Worm (Caenorhabditis elegans) whole organism, young adult: ENCODE measurements around the gene wrt-1.

Source experiments
- B0019.2 ChIP-seq: fragments of 200-800 bp; sonication (Bioruptor generic); conservative IDR thresholded peaks from 2 replicates; pipeline ENCODE4 v1.3.6; 2022; ENCODE audit warnings: missing genetic modification reagents, missing genetic modification characterization, missing compliant biosample characterization
- B0035.1 ChIP-seq: sonication (generic microtip); optimal IDR thresholded peaks from 2 replicates; lab custom pipeline; 2016; ENCODE audit warnings: missing genetic modification characterization, mild to moderate bottlenecking, missing compliant biosample characterization, missing genotype, missing genetic modification reagents
- C06A6.2 ChIP-seq: fragments of 200-800 bp; sonication (Bioruptor generic); conservative IDR thresholded peaks from 2 replicates; pipeline ENCODE4 v1.3.6; 2022; ENCODE audit warnings: missing genetic modification characterization, missing compliant biosample characterization
- D2030.7 ChIP-seq: fragments of 200-800 bp; sonication (Bioruptor generic); IDR thresholded peaks from 2 replicates; pipeline ENCODE4 v1.3.6; 2022; ENCODE audit warnings: missing genetic modification reagents, missing genetic modification characterization, missing compliant biosample characterization
- F23B12.7 ChIP-seq: sonication (generic microtip); optimal IDR thresholded peaks from 2 replicates; lab custom pipeline; 2017; ENCODE audit warnings: missing genetic modification characterization, mild to moderate bottlenecking, missing compliant biosample characterization, antibody characterized with exemption, moderate library complexity; ENCODE audit not compliant: insufficient read depth
- F33H1.4 ChIP-seq: fragments of 200-800 bp; sonication (Bioruptor generic); IDR thresholded peaks from 2 replicates; pipeline ENCODE4 v1.3.6; 2022; ENCODE audit warnings: missing genetic modification reagents, missing genetic modification characterization, missing compliant biosample characterization
- F52B5.7 ChIP-seq: sonication (generic microtip); optimal IDR thresholded peaks from 2 replicates; lab custom pipeline; 2016; ENCODE audit warnings: mild to moderate bottlenecking, missing genetic modification characterization, missing compliant biosample characterization
- K12H6.12 ChIP-seq: fragments of 200-800 bp; sonication (Bioruptor generic); optimal IDR thresholded peaks from 2 replicates; lab custom pipeline; 2018; ENCODE audit warnings: mild to moderate bottlenecking, missing genetic modification characterization, missing compliant biosample characterization
- T07F8.4 ChIP-seq: sonication (generic microtip); optimal IDR thresholded peaks from 2 replicates; lab custom pipeline; 2016; ENCODE audit warnings: mild to moderate bottlenecking, missing genetic modification characterization, moderate library complexity, missing compliant biosample characterization
- T26A5.8 ChIP-seq: sonication (generic microtip); optimal IDR thresholded peaks from 2 replicates; lab custom pipeline; 2016; ENCODE audit warnings: missing genetic modification characterization, missing compliant biosample characterization
- Y56A3A.18 ChIP-seq: fragments of 200-800 bp; sonication (Bioruptor generic); IDR thresholded peaks from 2 replicates; pipeline ENCODE4 v1.3.6; 2022; ENCODE audit warnings: missing genetic modification reagents, missing genetic modification characterization, missing compliant biosample characterization
- ZK185.1 ChIP-seq: sonication (generic microtip); optimal IDR thresholded peaks from 2 replicates; lab custom pipeline; 2016; ENCODE audit warnings: mild to moderate bottlenecking, missing genetic modification characterization, missing compliant biosample characterization; ENCODE audit not compliant: poor library complexity, severe bottlenecking
- aptf-2 ChIP-seq: fragments of 200-800 bp; sonication (Bioruptor generic); conservative IDR thresholded peaks from 2 replicates; pipeline ENCODE4 v1.3.6; 2022; ENCODE audit warnings: missing genetic modification reagents, missing genetic modification characterization, missing compliant biosample characterization
- atf-7 ChIP-seq: sonication (generic microtip); optimal IDR thresholded peaks from 2 replicates; lab custom pipeline; 2017; ENCODE audit warnings: mild to moderate bottlenecking, missing genetic modification characterization, missing compliant biosample characterization
- attf-6 ChIP-seq: fragments of 200-800 bp; sonication (Bioruptor generic); IDR thresholded peaks from 2 replicates; pipeline ENCODE4 v1.3.6; 2022; ENCODE audit warnings: missing genetic modification reagents, missing genetic modification characterization, missing compliant biosample characterization
- cebp-1 ChIP-seq, 2 experiments: fragments of 200-800 bp in 1 of 2; sonication (Bioruptor generic) in 1 of 2; sonication (generic microtip) in 1 of 2; IDR thresholded peaks in 1 of 2; optimal IDR thresholded peaks in 1 of 2; 2 replicates each; pipeline versions ENCODE4 v1.3.6 to Lab custom; 2017 to 2022; ENCODE audit warnings: missing compliant biosample characterization in 2 of 2, missing genetic modification characterization in 2 of 2, mild to moderate bottlenecking in 1 of 2, missing genetic modification reagents in 1 of 2, moderate library complexity in 1 of 2
- efl-1 ChIP-seq: fragments of 150-350 bp; optimal IDR thresholded peaks from 2 replicates; lab custom pipeline; 2014; ENCODE audit warnings: missing biosample characterization, missing genetic modification reagents, missing genetic modification characterization
- egl-44 ChIP-seq: fragments of 200-800 bp; sonication (Bioruptor generic); IDR thresholded peaks from 2 replicates; pipeline ENCODE4 v1.3.6; 2022; ENCODE audit warnings: missing genetic modification reagents, missing genetic modification characterization, missing compliant biosample characterization
- ekl-4 ChIP-seq: fragments of 200-800 bp; sonication (Bioruptor generic); IDR thresholded peaks from 2 replicates; pipeline ENCODE4 v1.3.6; 2022; ENCODE audit warnings: missing genetic modification reagents, missing genetic modification characterization, missing compliant biosample characterization
- fkh-3 ChIP-seq: sonication (generic microtip); optimal IDR thresholded peaks from 2 replicates; lab custom pipeline; 2016; ENCODE audit warnings: mild to moderate bottlenecking, missing genetic modification characterization, missing compliant biosample characterization
- hlh-26 ChIP-seq: fragments of 200-800 bp; sonication (Bioruptor generic); conservative IDR thresholded peaks from 2 replicates; pipeline ENCODE4 v1.3.6; 2022; ENCODE audit warnings: missing genetic modification reagents, missing genetic modification characterization, missing compliant biosample characterization
- hsf-1 ChIP-seq: fragments of 200-800 bp; sonication (Bioruptor generic); IDR thresholded peaks from 2 replicates; pipeline ENCODE4 v1.3.6; 2022; ENCODE audit warnings: missing genetic modification reagents, missing genetic modification characterization, missing compliant biosample characterization
- lin-35 ChIP-seq, 3 experiments: fragments of 150-350 bp in 2 of 3; sonication (generic microtip) in 1 of 3; optimal IDR thresholded peaks; 2 replicates each; lab custom pipeline; 2014 to 2018; ENCODE audit warnings: missing biosample characterization in 3 of 3, missing genetic modification characterization in 3 of 3, missing genetic modification reagents in 3 of 3
- lin-40 ChIP-seq: sonication (generic microtip); optimal IDR thresholded peaks from 2 replicates; lab custom pipeline; 2016; ENCODE audit warnings: missing genetic modification characterization, mild to moderate bottlenecking, missing compliant biosample characterization, missing genotype, missing genetic modification reagents
- lin-54 ChIP-seq: fragments of 200-800 bp; sonication (Bioruptor generic); optimal IDR thresholded peaks from 2 replicates; lab custom pipeline; 2018; ENCODE audit warnings: mild to moderate bottlenecking, missing genetic modification characterization, missing compliant biosample characterization
- lsy-27 ChIP-seq: sonication (generic microtip); optimal IDR thresholded peaks from 2 replicates; lab custom pipeline; 2017; ENCODE audit warnings: missing genetic modification characterization, mild to moderate bottlenecking, missing compliant biosample characterization, antibody characterized with exemption, missing genotype, borderline replicate concordance; ENCODE audit not compliant: insufficient read depth
- madf-10 ChIP-seq: sonication (generic microtip); optimal IDR thresholded peaks from 2 replicates; lab custom pipeline; 2016; ENCODE audit warnings: mild to moderate bottlenecking, missing genetic modification characterization, missing compliant biosample characterization
- madf-6 ChIP-seq: fragments of 200-800 bp; sonication (Bioruptor generic); IDR thresholded peaks from 2 replicates; pipeline ENCODE4 v1.3.6; 2022; ENCODE audit warnings: missing genetic modification reagents, missing genetic modification characterization, missing compliant biosample characterization
- mes-4 ChIP-seq: sonication (generic microtip); optimal IDR thresholded peaks from 2 replicates; lab custom pipeline; 2016; ENCODE audit warnings: missing genotype, missing genetic modification characterization, missing compliant biosample characterization
- nfya-1 ChIP-seq: sonication (generic microtip); optimal IDR thresholded peaks from 2 replicates; lab custom pipeline; 2017; ENCODE audit warnings: antibody characterized with exemption, missing compliant biosample characterization, missing genetic modification characterization, borderline replicate concordance; ENCODE audit not compliant: insufficient read depth
- nfyb-1 ChIP-seq: fragments of 200-800 bp; sonication (Bioruptor generic); IDR thresholded peaks from 2 replicates; pipeline ENCODE4 v1.3.6; 2022; ENCODE audit warnings: missing genetic modification reagents, missing genetic modification characterization, missing compliant biosample characterization
- nhr-179 ChIP-seq: sonication (generic microtip); optimal IDR thresholded peaks from 2 replicates; lab custom pipeline; 2016; ENCODE audit warnings: mild to moderate bottlenecking, missing genetic modification characterization, missing compliant biosample characterization
- nhr-90 ChIP-seq: sonication (generic microtip); optimal IDR thresholded peaks from 2 replicates; lab custom pipeline; 2016; ENCODE audit warnings: missing genotype, mild to moderate bottlenecking, missing genetic modification characterization, missing compliant biosample characterization
- pha-4 ChIP-seq: fragments of 150-350 bp; sonication (generic microtip); optimal IDR thresholded peaks from 2 replicates; lab custom pipeline; 2014; ENCODE audit warnings: missing biosample characterization, missing genetic modification reagents, missing genetic modification characterization
- rec-8 ChIP-seq, 2 experiments: sonication (generic microtip); optimal IDR thresholded peaks; 2 replicates each; lab custom pipeline; 2016; ENCODE audit warnings: mild to moderate bottlenecking in 2 of 2, missing genetic modification characterization in 2 of 2, missing genetic modification reagents in 2 of 2, missing genotype in 2 of 2, missing biosample characterization in 1 of 2, missing compliant biosample characterization in 1 of 2, moderate library complexity in 1 of 2
- repo-1 ChIP-seq: sonication (generic microtip); optimal IDR thresholded peaks from 2 replicates; lab custom pipeline; 2017; ENCODE audit warnings: mild to moderate bottlenecking, missing genetic modification characterization, missing compliant biosample characterization
- rpc-1 ChIP-seq, 2 experiments: fragments of 150-350 bp in 1 of 2; sonication (generic microtip) in 1 of 2; optimal IDR thresholded peaks; 2 replicates each; lab custom pipeline; 2014 to 2018; ENCODE audit warnings: missing biosample characterization in 1 of 2, missing genetic modification characterization in 1 of 2, missing genetic modification reagents in 1 of 2, missing genotype in 1 of 2
- sptf-2 ChIP-seq: fragments of 200-800 bp; sonication (Bioruptor generic); optimal IDR thresholded peaks from 2 replicates; lab custom pipeline; 2018; ENCODE audit warnings: mild to moderate bottlenecking, missing genetic modification characterization, missing compliant biosample characterization
- tbp1 ChIP-seq: fragments of 200-800 bp; sonication (Bioruptor generic); optimal IDR thresholded peaks from 2 replicates; lab custom pipeline; 2018; ENCODE audit warnings: mild to moderate bottlenecking, missing genetic modification characterization, missing compliant biosample characterization
- ztf-28 ChIP-seq: fragments of 200-800 bp; sonication (Bioruptor generic); IDR thresholded peaks from 2 replicates; pipeline ENCODE4 v1.3.6; 2022; ENCODE audit warnings: missing genetic modification reagents, missing genetic modification characterization, missing compliant biosample characterization
- ztf-3 ChIP-seq: fragments of 200-800 bp; sonication (Bioruptor generic); optimal IDR thresholded peaks from 2 replicates; lab custom pipeline; 2018; ENCODE audit warnings: mild to moderate bottlenecking, missing genetic modification characterization, missing compliant biosample characterization
- ztf-6 ChIP-seq: fragments of 200-800 bp; sonication (Bioruptor generic); IDR thresholded peaks from 2 replicates; pipeline ENCODE4 v1.3.6; 2022; ENCODE audit warnings: missing genetic modification reagents, missing genetic modification characterization, missing compliant biosample characterization

Gene wrt-1

ce11 chrII:7548044-7548443 is 17.2 kb downstream of the wrt-1 start, which contains the start of gene fbxa-224:
Gene fbxa-224 (minus strand): TSS chrII:7548144.
- TF ChIP-seq D2030.7 (GFP tag; lab: Robert Waterston, UW) (no peak), F33H1.4 (GFP tag; lab: Robert Waterston, UW) (no peak), lsy-27 (tag; lab: Kevin White, UChicago) (no peak), mes-4 (tag; lab: Kevin White, UChicago) (no peak), T07F8.4 (tag; lab: Kevin White, UChicago) (no peak), aptf-2 (GFP tag; lab: Robert Waterston, UW) (no peak), rpc-1 (optimal IDR thresholded peaks at IDR 0.05; lab: Kevin White, UChicago) (no peak), rpc-1 (tag; optimal IDR thresholded peaks at IDR 0.05; lab: Kevin White, UChicago) (no peak), B0035.1 (tag; lab: Kevin White, UChicago) (no peak), hlh-26 (GFP tag; lab: Robert Waterston, UW) (no peak), nhr-90 (tag; lab: Kevin White, UChicago) (no peak), pha-4 (no peak), nfya-1 (tag; lab: Kevin White, UChicago) (no peak), F23B12.7 (tag; lab: Kevin White, UChicago) (no peak), B0019.2 (GFP tag; lab: Robert Waterston, UW) (no peak)

ce11 chrII:7549035-7549434 is 18.2 kb downstream of the wrt-1 start, which contains the start of gene tph-1:
Gene tph-1 (plus strand): TSS chrII:7549335.
- TF ChIP-seq cebp-1 (GFP tag; IDR thresholded peaks at IDR 0.05; lab: Robert Waterston, UW), result no peak
- TF ChIP-seq cebp-1 (tag; optimal IDR thresholded peaks at IDR 0.05; lab: Kevin White, UChicago), result no peak
- no peak for TF ChIP-seq ztf-6 (GFP tag; lab: Robert Waterston, UW)
- no peak for TF ChIP-seq sptf-2 (GFP tag; lab: Kevin White, UChicago)
- no peak for TF ChIP-seq ztf-28 (GFP tag; lab: Robert Waterston, UW)
- no peak for TF ChIP-seq lin-35 (GFP tag; optimal IDR thresholded peaks at IDR 0.05; lab: Kevin White, UChicago)
- TF ChIP-seq ekl-4 (GFP tag; lab: Robert Waterston, UW), result no peak
- no peak for TF ChIP-seq K12H6.12 (tag; lab: Kevin White, UChicago)

- TF ChIP-seq T26A5.8 (tag; lab: Kevin White, UChicago) (no peak), ZK185.1 (no peak), Y56A3A.18 (GFP tag; lab: Robert Waterston, UW) (0 out of 2 replicates have a peak, but pooled peaks have one; percentile 32), C06A6.2 (GFP tag; lab: Robert Waterston, UW) (no peak), F52B5.7 (tag; lab: Kevin White, UChicago) (no peak), fkh-3 (tag; lab: Kevin White, UChicago) (no peak)
Observed at ce11 chrII:7553806-7554205, 23.0 kb downstream of the wrt-1 start, which contains the start of gene ZK1290.10. Gene ZK1290.10 (minus strand): TSS chrII:7553906.

ce11 chrII:7554716-7555247 is 24.0 kb downstream of the wrt-1 start:
- TF ChIP-seq hsf-1 (GFP tag; lab: Robert Waterston, UW) (no peak), lin-40 (tag; lab: Kevin White, UChicago) (peak; percentile 2), ztf-3 (GFP tag; lab: Kevin White, UChicago) (no peak), repo-1 (tag; lab: Kevin White, UChicago) (no peak), lin-54 (no peak), nfyb-1 (GFP tag; lab: Robert Waterston, UW) (0 out of 2 replicates have a peak, but pooled peaks have one; percentile 13), nhr-179 (tag; lab: Kevin White, UChicago) (no peak), nhr-90 (tag; lab: Kevin White, UChicago) (peak; percentile 23), rec-8 (tag; optimal IDR thresholded peaks at IDR 0.05; lab: Kevin White, UChicago) (no peak), madf-10 (tag; lab: Kevin White, UChicago) (peak; percentile 36), attf-6 (GFP tag; lab: Robert Waterston, UW) (no peak), tbp1 (GFP tag; lab: Kevin White, UChicago) (peak; percentile 46), efl-1 (GFP tag; lab: Kevin White, UChicago) (no peak), egl-44 (GFP tag; lab: Robert Waterston, UW) (no peak), madf-6 (GFP tag; lab: Robert Waterston, UW) (no peak), atf-7 (peak; percentile 49)
